Worm (Caenorhabditis elegans): ENCODE data around the gene lec-10.
A peak's percentile ranks its signal among the peaks of the same experiment; 100 is the strongest.

The lec-10 gene

DNA sequence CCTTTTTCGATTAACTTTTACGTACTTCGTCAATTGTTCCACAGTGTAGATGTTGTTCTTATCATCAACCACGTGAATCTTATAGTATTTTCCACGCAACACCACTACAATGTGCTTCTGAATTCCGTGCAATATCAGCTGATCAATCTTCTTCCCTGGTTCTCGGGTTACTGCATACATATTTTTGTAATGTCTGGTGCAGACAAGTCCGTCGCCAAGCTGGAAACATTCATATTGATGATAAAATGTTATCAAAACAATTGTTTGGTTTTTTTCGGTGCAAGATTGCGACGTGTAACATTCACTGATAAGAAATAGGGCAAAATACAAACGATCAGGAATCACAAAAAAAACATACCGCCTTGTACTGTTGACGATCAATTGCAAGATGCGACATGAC is 3.6 kb upstream of the lec-10 start:
- no peak for TF ChIP-seq mep-1 (tag; optimal IDR thresholded peaks at IDR 0.05)
- TF ChIP-seq daf-16 (GFP tag; optimal IDR thresholded peaks at IDR 0.05) = no peak
- TF ChIP-seq daf-16 (tag; optimal IDR thresholded peaks at IDR 0.05) = peak; percentile 59
- TF ChIP-seq pqm-1 (tag; optimal IDR thresholded peaks at IDR 0.05) = peak; percentile 13
- peak; percentile 62 for TF ChIP-seq dmd-6 (GFP tag; IDR thresholded peaks at IDR 0.05)
- no peak for TF ChIP-seq ztf-7 (tag; optimal IDR thresholded peaks at IDR 0.05)
- TF ChIP-seq hlh-11 (tag; optimal IDR thresholded peaks at IDR 0.05) = peak; percentile 58
- TF ChIP-seq unc-62 (GFP tag; optimal IDR thresholded peaks at IDR 0.05 in 1 of 2) = peak in 1 of 2 experiments; percentile 96
- no peak for TF ChIP-seq unc-62 (tag; optimal IDR thresholded peaks at IDR 0.05)
- peak; percentile 48 for TF ChIP-seq hlh-30 (tag; optimal IDR thresholded peaks at IDR 0.05; ENCODE audit: insufficient read depth)
- TF ChIP-seq F26F4.8 (GFP tag; conservative IDR thresholded peaks at IDR 0.05) = no peak
- peak; percentile 12 for TF ChIP-seq dve-1 (tag; optimal IDR thresholded peaks at IDR 0.05; ENCODE audit: insufficient read depth)
- TF ChIP-seq tra-1 (GFP tag; IDR thresholded peaks at IDR 0.05) = no peak
- peak in 1 of 2 experiments; percentile 8 for TF ChIP-seq mdl-1 (tag; optimal IDR thresholded peaks at IDR 0.05)
- no peak for TF ChIP-seq php-3 (GFP tag; IDR thresholded peaks at IDR 0.05)
- no peak for TF ChIP-seq jun-1 (tag; optimal IDR thresholded peaks at IDR 0.05)
- TF ChIP-seq nhr-28 (tag; optimal IDR thresholded peaks at IDR 0.05) = peak; percentile 34
- TF ChIP-seq Y48G9A.11 (GFP tag; IDR thresholded peaks at IDR 0.05) = no peak

- TF ChIP-seq lin-1 (GFP tag; IDR thresholded peaks at IDR 0.05) (peak; percentile 30; the same call in 1 of the 2 replicates), nhr-102 (tag; optimal IDR thresholded peaks at IDR 0.05) (peak; percentile 27), lin-15B (tag; optimal IDR thresholded peaks at IDR 0.05) (peak; percentile 14), dmd-6 (GFP tag; IDR thresholded peaks at IDR 0.05) (peak; percentile 35; the same call in 1 of the 2 replicates), hlh-11 (tag; optimal IDR thresholded peaks at IDR 0.05) (peak; percentile 14), lsy-2 (tag; optimal IDR thresholded peaks at IDR 0.05) (peak in 1 of 2 experiments; percentile 8), zfp-3 (GFP tag; conservative IDR thresholded peaks at IDR 0.05) (peak; percentile 77), unc-39 (tag; optimal IDR thresholded peaks at IDR 0.05) (no peak), gei-8 (GFP tag; optimal IDR thresholded peaks at IDR 0.05) (peak; percentile 21), tra-1 (GFP tag; IDR thresholded peaks at IDR 0.05) (peak; percentile 53; the same call in 1 of the 2 replicates), daf-16 (GFP tag; optimal IDR thresholded peaks at IDR 0.05) (peak in 1 of 2 experiments; percentile 11), daf-16 (tag; optimal IDR thresholded peaks at IDR 0.05) (peak; percentile 34), nhr-10 (tag; optimal IDR thresholded peaks at IDR 0.05) (peak; percentile 9), lin-29 (GFP tag; IDR thresholded peaks at IDR 0.05) (no peak), pha-4 (GFP tag; IDR thresholded peaks at IDR 0.05) (peak; percentile 40; the same call in 1 of the 2 replicates), pha-4 (tag; optimal IDR thresholded peaks at IDR 0.05) (no peak), T26A8.4 (GFP tag; IDR thresholded peaks at IDR 0.05) (no peak), ZK337.2 (GFP tag; IDR thresholded peaks at IDR 0.05) (no peak), mep-1 (tag; optimal IDR thresholded peaks at IDR 0.05) (peak; percentile 31), lin-38 (GFP tag; IDR thresholded peaks at IDR 0.05) (peak; percentile 19; the same call in 1 of the 2 replicates), F26F4.8 (GFP tag; conservative IDR thresholded peaks at IDR 0.05) (no peak), nhr-77 (tag; optimal IDR thresholded peaks at IDR 0.05) (peak; percentile 69), unc-62 (GFP tag; optimal IDR thresholded peaks at IDR 0.05 in 1 of 2) (no peak), unc-62 (tag; optimal IDR thresholded peaks at IDR 0.05) (no peak), snpc-4 (tag; optimal IDR thresholded peaks at IDR 0.05) (no peak), T20F7.1 (GFP tag; optimal IDR thresholded peaks at IDR 0.05) (peak; percentile 22), dve-1 (tag; optimal IDR thresholded peaks at IDR 0.05; ENCODE audit: insufficient read depth) (peak; percentile 30), ctbp-1 (GFP tag; IDR thresholded peaks at IDR 0.05) (no peak)
These were observed 1.0 kb downstream of the lec-10 start for ce11 chrV:6487878-6488277.

DNA sequence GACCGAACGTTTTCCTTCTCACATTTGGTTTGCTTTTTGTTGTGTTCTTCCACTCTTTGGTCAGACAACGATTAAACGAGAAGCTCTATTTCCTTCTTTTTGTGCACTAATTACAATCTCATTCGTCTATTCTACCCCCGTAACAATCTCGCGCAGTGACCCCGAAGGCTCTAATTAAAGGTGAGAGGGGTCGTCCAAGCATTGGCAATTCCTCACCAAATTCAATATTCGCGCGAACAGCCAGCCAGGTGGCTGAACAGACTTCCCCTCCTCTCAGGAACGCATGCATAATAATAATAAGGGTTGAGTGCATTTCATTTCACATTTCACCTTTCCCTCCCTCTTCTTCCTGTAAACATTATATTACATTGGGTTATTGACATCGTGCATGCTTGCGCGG is 3.8 kb downstream of the lec-10 start:
- TF ChIP-seq zfp-2 (tag; optimal IDR thresholded peaks at IDR 0.05) (no peak), aha-1 (tag) (peak; percentile 55)

All from whole organism, L4 larva.